Worm (Caenorhabditis elegans): Measurements from ENCODE around the gene sto-1.

- no peak for TF ChIP-seq ama-1 (optimal IDR thresholded peaks at IDR 0.05)
- TF ChIP-seq tbx-11 (GFP tag; IDR thresholded peaks at IDR 0.05), result no peak
- no peak for TF ChIP-seq ceh-13 (GFP tag; optimal IDR thresholded peaks at IDR 0.05)
- no peak for TF ChIP-seq ceh-36 (tag; optimal IDR thresholded peaks at IDR 0.05)
- TF ChIP-seq F13C5.2 (tag; optimal IDR thresholded peaks at IDR 0.05), result no peak
These were observed 21.3 kb downstream of the sto-1 start for ce11 chrX:7583930-7584329.

Data from whole organism, early embryonic.